Worm (Caenorhabditis elegans): ENCODE results near the gene Y43C5A.4.
"Not testable (repeated sequence)": the region's sequence is repeated elsewhere in the genome, so short reads cannot be mapped to it uniquely, and the experiment has no call there.

Y43C5A.4 gene

DNA sequence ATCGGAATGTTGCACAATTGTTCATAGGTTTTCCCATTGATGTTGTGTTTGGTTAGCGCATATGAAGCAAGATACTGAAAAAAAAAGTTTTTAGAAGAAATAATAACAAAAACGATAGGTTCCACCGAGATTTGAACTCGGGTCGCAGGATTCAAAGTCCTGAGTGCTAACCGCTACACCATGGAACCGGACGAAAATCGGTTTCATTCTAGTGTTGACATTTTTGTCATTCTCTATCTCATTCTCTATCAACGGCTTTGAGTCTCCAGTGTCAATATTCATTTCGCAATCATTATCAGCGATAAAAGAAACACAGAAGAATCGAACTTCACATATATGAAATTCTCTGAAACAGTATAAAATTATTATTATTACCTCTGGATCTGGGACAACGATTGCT is 33.3 kb downstream of the Y43C5A.4 start (continued):
- peak; percentile 51 for TF ChIP-seq die-1 (tag; optimal IDR thresholded peaks at IDR 0.05)
- no peak for TF ChIP-seq somi-1 (GFP tag; optimal IDR thresholded peaks at IDR 0.05)
- no peak for TF ChIP-seq hrde-1 (tag; optimal IDR thresholded peaks at IDR 0.05; ENCODE audit: borderline replicate concordance)
- TF ChIP-seq Y53G8AR.9 (GFP tag; conservative IDR thresholded peaks at IDR 0.05) = no peak
- no peak for TF ChIP-seq hlh-12 (tag; optimal IDR thresholded peaks at IDR 0.05)
- TF ChIP-seq sdz-38 (tag; optimal IDR thresholded peaks at IDR 0.05) = no peak
- no peak for TF ChIP-seq ztf-25 (GFP tag; IDR thresholded peaks at IDR 0.05)
- no peak for TF ChIP-seq rec-8 (tag; optimal IDR thresholded peaks at IDR 0.05)
- no peak for TF ChIP-seq T26A5.8 (tag; optimal IDR thresholded peaks at IDR 0.05)
- no peak for TF ChIP-seq attf-3 (GFP tag; conservative IDR thresholded peaks at IDR 0.05)
- no peak for TF ChIP-seq xnd-1 (tag; optimal IDR thresholded peaks at IDR 0.05)
- 0 out of 2 replicates have a peak, but pooled peaks have one; percentile 16 for TF ChIP-seq D2030.7 (GFP tag; IDR thresholded peaks at IDR 0.05)
- no peak for TF ChIP-seq lin-40 (tag; optimal IDR thresholded peaks at IDR 0.05)
- no peak for TF ChIP-seq snpc-1.3 (tag; optimal IDR thresholded peaks at IDR 0.05; ENCODE audit: insufficient read depth)
- TF ChIP-seq rpc-1 (optimal IDR thresholded peaks at IDR 0.05) = peak; percentile 73
- TF ChIP-seq rpc-1 (tag; optimal IDR thresholded peaks at IDR 0.05) = peak; percentile 93
- TF ChIP-seq gei-17 (GFP tag; optimal IDR thresholded peaks at IDR 0.05) = no peak
- TF ChIP-seq aptf-3 (GFP tag; IDR thresholded peaks at IDR 0.05) = no peak
- no peak for TF ChIP-seq hmg-1.2 (GFP tag; IDR thresholded peaks at IDR 0.05)
- no peak for TF ChIP-seq F10E7.11 (tag; optimal IDR thresholded peaks at IDR 0.05)
- no peak for TF ChIP-seq dpff-1 (tag; optimal IDR thresholded peaks at IDR 0.05)
- TF ChIP-seq T07F8.4 (tag; optimal IDR thresholded peaks at IDR 0.05) = no peak
- no peak for TF ChIP-seq athp-1 (tag; optimal IDR thresholded peaks at IDR 0.05)
- no peak for TF ChIP-seq snpc-3.4 (tag; optimal IDR thresholded peaks at IDR 0.05)
- no peak for TF ChIP-seq hmg-20 (GFP tag; IDR thresholded peaks at IDR 0.05)
- peak; percentile 68 for TF ChIP-seq him-1 (tag; optimal IDR thresholded peaks at IDR 0.05)
- no peak for TF ChIP-seq F52B5.7 (tag; optimal IDR thresholded peaks at IDR 0.05)
- no peak for TF ChIP-seq lag-1 (GFP tag; IDR thresholded peaks at IDR 0.05)
- no peak for TF ChIP-seq mcd-1 (GFP tag; IDR thresholded peaks at IDR 0.05)
- TF ChIP-seq ztf-22 (GFP tag; optimal IDR thresholded peaks at IDR 0.05) = no peak

DNA sequence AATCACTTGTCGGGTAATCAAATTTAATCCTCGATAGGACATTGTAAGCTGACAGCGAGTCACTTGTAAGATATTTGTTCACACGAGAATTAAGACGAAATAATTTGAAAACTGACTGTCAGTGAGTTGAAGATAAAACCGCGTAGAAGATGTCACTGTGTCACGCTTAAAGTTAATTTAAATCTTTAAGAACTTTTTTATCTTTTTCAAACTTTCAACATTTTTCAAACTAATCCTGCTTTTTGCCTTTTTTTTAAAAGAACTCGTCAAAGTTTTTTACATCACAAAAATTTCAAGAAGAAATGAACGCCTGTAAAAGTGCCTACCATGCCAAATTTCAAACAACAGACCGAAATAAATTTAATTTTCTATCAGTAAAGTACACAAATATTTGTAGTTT is 35.7 kb downstream of the Y43C5A.4 start, which contains the start of gene acs-18:
TSS of gene acs-18 (minus strand) at position 101 of the 400 bp plus-strand sequence.
- TF ChIP-seq Y67H2A.10 (GFP tag; conservative IDR thresholded peaks at IDR 0.05) (no peak), nhr-179 (tag; optimal IDR thresholded peaks at IDR 0.05) (no peak), nhr-120 (GFP tag; IDR thresholded peaks at IDR 0.05) (no peak), atf-7 (tag; optimal IDR thresholded peaks at IDR 0.05) (no peak)

DNA sequence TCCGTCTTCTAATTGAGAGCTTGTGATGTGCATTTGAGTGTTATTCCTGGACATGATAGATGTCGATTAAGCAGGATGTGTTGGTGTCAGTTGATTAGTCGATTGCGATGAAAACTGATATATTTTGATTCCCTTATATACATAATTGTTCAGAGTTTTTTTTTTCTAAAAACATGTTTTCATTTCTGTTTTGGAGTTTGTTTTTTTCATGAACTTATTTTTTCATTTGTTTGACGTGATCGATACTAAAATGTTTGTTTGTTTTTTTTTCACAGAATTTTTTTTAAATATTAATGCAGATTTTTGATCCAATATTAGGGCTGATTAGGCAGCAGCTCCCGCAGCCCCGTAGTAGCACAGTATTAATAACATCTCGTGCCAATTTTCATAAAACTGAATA is 40.4 kb downstream of the Y43C5A.4 start, which contains the start of gene R09E10.2:
TSS of gene R09E10.2 (minus strand) at position 101 of the 400 bp plus-strand sequence.
- no peak for TF ChIP-seq athp-1 (tag; optimal IDR thresholded peaks at IDR 0.05)

DNA sequence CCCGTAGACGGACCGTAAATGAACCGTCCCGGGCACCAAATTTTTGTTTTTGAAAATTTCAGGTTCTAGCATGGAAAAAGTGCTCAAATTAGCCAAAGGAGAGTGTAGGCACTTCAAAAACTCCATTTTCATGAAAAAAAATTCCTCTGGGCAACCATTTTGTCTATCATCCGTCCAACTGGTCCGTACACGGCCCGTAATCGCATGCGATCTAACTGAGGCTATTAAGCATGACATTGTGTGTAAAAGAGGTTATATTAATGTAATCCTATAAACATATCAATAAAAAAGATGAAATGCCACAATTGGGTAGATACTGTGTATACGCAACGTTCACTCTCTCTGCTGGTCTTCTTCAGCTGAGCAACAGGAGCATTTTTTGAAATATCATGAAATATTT is 44.8 kb downstream of the Y43C5A.4 start, which contains the start of gene R09E10.1:
TSS of gene R09E10.1 (minus strand) at position 101 of the 400 bp plus-strand sequence.
- not testable (repeated sequence) for TF ChIP-seq rec-8 (tag; optimal IDR thresholded peaks at IDR 0.05); F55B11.4 (tag; optimal IDR thresholded peaks at IDR 0.05; ENCODE audit: borderline replicate concordance, insufficient read depth); madf-10 (tag; optimal IDR thresholded peaks at IDR 0.05)
